Worm (Caenorhabditis elegans) whole organism, young adult: Measurements from ENCODE around the gene R10E8.8.

Experiments used
- F55B11.4 ChIP-seq: sonication (generic microtip); optimal IDR thresholded peaks from 2 replicates; lab custom pipeline; 2016; ENCODE audit warnings: missing compliant biosample characterization, missing genetic modification characterization, borderline replicate concordance; ENCODE audit not compliant: insufficient read depth
- ceh-91 ChIP-seq: fragments of 200-800 bp; sonication (Bioruptor generic); IDR thresholded peaks from 2 replicates; pipeline ENCODE4 v1.3.6; 2022; ENCODE audit warnings: missing genetic modification reagents, missing genetic modification characterization, missing compliant biosample characterization
- hmg-1.2 ChIP-seq: fragments of 200-800 bp; sonication (Bioruptor generic); IDR thresholded peaks from 2 replicates; pipeline ENCODE4 v1.3.6; 2022; ENCODE audit warnings: missing genetic modification reagents, missing genetic modification characterization, missing compliant biosample characterization
- lir-1 ChIP-seq: fragments of 200-800 bp; sonication (Bioruptor generic); conservative IDR thresholded peaks from 2 replicates; pipeline ENCODE4 v1.3.6; 2022; ENCODE audit warnings: missing genetic modification reagents, missing genetic modification characterization, missing compliant biosample characterization
- madf-8 ChIP-seq: fragments of 200-800 bp; sonication (Bioruptor generic); conservative IDR thresholded peaks from 2 replicates; pipeline ENCODE4 v1.3.6; 2022; ENCODE audit warnings: missing genetic modification reagents, missing genetic modification characterization, missing compliant biosample characterization
- ztf-22 ChIP-seq: fragments of 200-800 bp; sonication (Bioruptor generic); optimal IDR thresholded peaks from 2 replicates; lab custom pipeline; 2018; ENCODE audit warnings: mild to moderate bottlenecking, missing genetic modification characterization, moderate library complexity, missing compliant biosample characterization
- ztf-3 ChIP-seq: fragments of 200-800 bp; sonication (Bioruptor generic); optimal IDR thresholded peaks from 2 replicates; lab custom pipeline; 2018; ENCODE audit warnings: mild to moderate bottlenecking, missing genetic modification characterization, missing compliant biosample characterization

The R10E8.8 gene

DNA sequence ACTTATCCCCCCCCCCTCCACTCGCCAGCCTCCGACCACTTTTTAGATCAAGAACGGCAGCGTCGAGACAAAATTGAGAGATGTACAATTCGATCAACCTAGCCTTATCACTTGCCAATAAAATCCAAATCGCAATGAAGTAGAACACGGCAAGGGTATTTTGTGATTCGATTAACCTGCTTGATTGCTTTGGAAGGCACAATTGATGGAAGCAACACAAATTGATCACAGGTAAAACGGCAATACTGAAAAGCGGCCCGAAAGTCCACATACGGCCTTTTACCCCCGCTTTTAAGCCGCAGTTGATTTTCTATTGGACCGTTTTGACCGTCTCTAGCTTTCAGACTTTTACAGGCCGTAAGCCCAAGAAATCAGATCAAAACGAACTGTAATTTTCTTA lies 53.1 kb downstream of the R10E8.8 start, which contains the start of gene clec-245:
clec-245 (minus strand) TSS at position 101 of the 400 bp plus-strand sequence.
- TF ChIP-seq ceh-91 = no peak
- no peak for TF ChIP-seq F55B11.4 (tag; lab: Kevin White, UChicago)
- no peak for TF ChIP-seq ztf-22
- TF ChIP-seq ztf-3 (GFP tag; lab: Kevin White, UChicago) = no peak
- no peak for TF ChIP-seq lir-1 (GFP tag; lab: Robert Waterston, UW)
- no peak for TF ChIP-seq madf-8 (GFP tag; lab: Robert Waterston, UW)
- TF ChIP-seq hmg-1.2 (GFP tag; lab: Robert Waterston, UW) = no peak
- TF ChIP-seq, all 124 proteins: peak for 0
